Worm (Caenorhabditis elegans) whole organism, L2 larva: ENCODE measurements around the gene ugt-6.

Source experiments
- C34F6.9 ChIP-seq: fragments of 150-350 bp; optimal IDR thresholded peaks from 2 replicates; lab custom pipeline; 2014; ENCODE audit warnings: missing biosample characterization, missing genetic modification characterization
- R02D3.7 ChIP-seq: fragments of 150-350 bp; optimal IDR thresholded peaks from 2 replicates; lab custom pipeline; 2014; ENCODE audit warnings: missing biosample characterization, missing genetic modification characterization
- Y55F3AM.14 ChIP-seq: fragments of 200-800 bp; sonication (Bioruptor generic); optimal IDR thresholded peaks from 2 replicates; lab custom pipeline; 2018; ENCODE audit warnings: mild to moderate bottlenecking, missing genetic modification characterization, missing compliant biosample characterization
- alr-1 ChIP-seq: fragments of 150-350 bp; optimal IDR thresholded peaks from 2 replicates; lab custom pipeline; 2014; ENCODE audit warnings: missing biosample characterization, missing genetic modification characterization
- aly-2 ChIP-seq: fragments of 150-350 bp; optimal IDR thresholded peaks from 2 replicates; lab custom pipeline; 2014; ENCODE audit warnings: missing biosample characterization, missing genetic modification characterization
- ama-1 ChIP-seq: fragments of 150-350 bp; optimal IDR thresholded peaks from 2 replicates; lab custom pipeline; 2018; ENCODE audit warnings: inconsistent platforms
- blmp-1 ChIP-seq: sonication (generic microtip); optimal IDR thresholded peaks from 2 replicates; lab custom pipeline; 2017; ENCODE audit warnings: missing genetic modification characterization, mild to moderate bottlenecking, missing compliant biosample characterization, antibody characterized with exemption, moderate library complexity; ENCODE audit not compliant: insufficient read depth
- ceh-16 ChIP-seq: fragments of 150-350 bp; optimal IDR thresholded peaks from 2 replicates; lab custom pipeline; 2014; ENCODE audit warnings: missing biosample characterization, missing genetic modification characterization
- crh-2 ChIP-seq: sonication (generic microtip); optimal IDR thresholded peaks from 2 replicates; lab custom pipeline; 2017; ENCODE audit warnings: missing biosample characterization, missing genetic modification characterization
- dmd-4 ChIP-seq: sonication (generic microtip); optimal IDR thresholded peaks from 2 replicates; lab custom pipeline; 2017; ENCODE audit warnings: missing biosample characterization, missing genetic modification characterization
- egl-27 ChIP-seq: sonication (generic microtip); optimal IDR thresholded peaks from 3 replicates; lab custom pipeline; 2017; ENCODE audit warnings: missing biosample characterization, missing genetic modification reagents, missing genetic modification characterization
- elt-1 ChIP-seq: fragments of 150-350 bp; optimal IDR thresholded peaks from 2 replicates; lab custom pipeline; 2014; ENCODE audit warnings: missing biosample characterization, missing genetic modification characterization
- elt-3 ChIP-seq: sonication (generic microtip); optimal IDR thresholded peaks from 2 replicates; lab custom pipeline; 2017; ENCODE audit warnings: missing biosample characterization, missing genetic modification characterization
- fos-1 ChIP-seq: fragments of 150-350 bp; optimal IDR thresholded peaks from 2 replicates; lab custom pipeline; 2014; ENCODE audit warnings: missing biosample characterization, missing genetic modification characterization
- gmeb-1 ChIP-seq: fragments of 150-350 bp; optimal IDR thresholded peaks from 2 replicates; lab custom pipeline; 2014; ENCODE audit warnings: missing biosample characterization, missing genetic modification characterization
- lin-13 ChIP-seq: fragments of 150-350 bp; optimal IDR thresholded peaks from 2 replicates; lab custom pipeline; 2014; ENCODE audit warnings: missing biosample characterization, missing genetic modification reagents, missing genetic modification characterization
- lin-39 ChIP-seq: fragments of 150-350 bp; optimal IDR thresholded peaks from 2 replicates; lab custom pipeline; 2014; ENCODE audit warnings: missing biosample characterization, missing genetic modification reagents, missing genetic modification characterization
- lsy-2 ChIP-seq, 2 experiments: fragments of 150-350 bp in 1 of 2; sonication (generic microtip) in 1 of 2; optimal IDR thresholded peaks; 2 replicates each; lab custom pipeline; 2014 to 2017; ENCODE audit warnings: missing biosample characterization in 2 of 2, missing genetic modification characterization in 2 of 2
- mab-5 ChIP-seq: fragments of 150-350 bp; optimal IDR thresholded peaks from 2 replicates; lab custom pipeline; 2014; ENCODE audit warnings: missing biosample characterization, missing genetic modification characterization
- nhr-10 ChIP-seq: sonication (generic microtip); optimal IDR thresholded peaks from 2 replicates; lab custom pipeline; 2017; ENCODE audit warnings: missing biosample characterization, missing genetic modification characterization
- nhr-12 ChIP-seq: fragments of 150-350 bp; optimal IDR thresholded peaks from 2 replicates; lab custom pipeline; 2014; ENCODE audit warnings: missing biosample characterization, missing genetic modification characterization
- nhr-21 ChIP-seq: fragments of 150-350 bp; optimal IDR thresholded peaks from 2 replicates; lab custom pipeline; 2014; ENCODE audit warnings: missing biosample characterization, missing genetic modification characterization
- nhr-23 ChIP-seq: fragments of 150-350 bp; optimal IDR thresholded peaks from 2 replicates; lab custom pipeline; 2014; ENCODE audit warnings: missing biosample characterization, missing genetic modification reagents, missing genetic modification characterization
- nhr-237 ChIP-seq: fragments of 150-350 bp; optimal IDR thresholded peaks from 2 replicates; lab custom pipeline; 2014; ENCODE audit warnings: missing biosample characterization, missing genetic modification characterization
- nhr-25 ChIP-seq: fragments of 150-350 bp; sonication (generic microtip); optimal IDR thresholded peaks from 3 replicates; lab custom pipeline; 2014; ENCODE audit warnings: missing biosample characterization, missing genetic modification characterization
- nhr-6 ChIP-seq: fragments of 150-350 bp; optimal IDR thresholded peaks from 2 replicates; lab custom pipeline; 2014; ENCODE audit warnings: missing biosample characterization, missing genetic modification characterization
- sem-4 ChIP-seq: fragments of 150-350 bp; optimal IDR thresholded peaks from 2 replicates; lab custom pipeline; 2014; ENCODE audit warnings: missing biosample characterization, missing genetic modification reagents, missing genetic modification characterization
- skn-1 ChIP-seq: sonication (generic microtip); optimal IDR thresholded peaks from 2 replicates; lab custom pipeline; 2017; ENCODE audit warnings: missing biosample characterization, missing genetic modification characterization
- sma-9 ChIP-seq, 2 experiments: fragments of 150-350 bp in 1 of 2; sonication (generic microtip) in 1 of 2; optimal IDR thresholded peaks; 2 replicates each; lab custom pipeline; 2014 to 2016; ENCODE audit warnings: missing genetic modification characterization in 2 of 2, mild to moderate bottlenecking in 1 of 2, missing biosample characterization in 1 of 2, missing compliant biosample characterization in 1 of 2, missing genetic modification reagents in 1 of 2, moderate library complexity in 1 of 2
- snpc-4 ChIP-seq: fragments of 150-350 bp; optimal IDR thresholded peaks from 2 replicates; lab custom pipeline; 2014; ENCODE audit warnings: missing biosample characterization, missing genetic modification characterization
- unc-55 ChIP-seq: fragments of 150-350 bp; sonication (generic microtip); optimal IDR thresholded peaks from 3 replicates; lab custom pipeline; 2014; ENCODE audit warnings: missing biosample characterization, missing genetic modification reagents, missing genetic modification characterization
- unc-62 ChIP-seq: fragments of 150-350 bp; optimal IDR thresholded peaks from 2 replicates; lab custom pipeline; 2014; ENCODE audit warnings: missing biosample characterization, missing genetic modification reagents, missing genetic modification characterization
- zag-1 ChIP-seq: fragments of 150-350 bp; optimal IDR thresholded peaks from 2 replicates; lab custom pipeline; 2014; ENCODE audit warnings: missing biosample characterization, missing genetic modification characterization
- ztf-11 ChIP-seq: sonication (generic microtip); optimal IDR thresholded peaks from 2 replicates; lab custom pipeline; 2017; ENCODE audit warnings: missing biosample characterization, missing genetic modification characterization
- ztf-4 ChIP-seq: fragments of 150-350 bp; optimal IDR thresholded peaks from 2 replicates; lab custom pipeline; 2014; ENCODE audit warnings: missing biosample characterization, missing genetic modification characterization

ugt-6 gene

DNA sequence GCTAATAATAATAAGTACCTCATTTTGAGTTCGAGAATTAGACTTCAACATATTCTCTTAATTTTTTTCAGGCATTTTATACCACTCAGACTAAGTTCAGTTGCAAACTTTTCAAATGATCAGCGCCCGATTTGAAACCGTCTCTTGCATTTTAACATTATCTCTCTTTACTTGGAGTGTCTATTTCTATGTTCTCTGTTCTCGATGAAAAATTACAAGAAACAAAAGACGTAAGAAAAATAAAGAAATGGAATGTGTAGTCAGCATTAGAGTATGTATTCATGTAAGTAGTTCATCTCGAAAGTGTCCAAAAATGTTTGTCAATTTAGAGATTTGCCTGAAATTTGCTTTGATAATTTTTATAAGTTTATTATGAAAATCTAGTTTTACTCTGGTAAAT, 2.1 kb upstream of the ugt-6 start, which contains the start of gene ugt-3:
Gene ugt-3 (minus strand): TSS at position 101 of the 400 bp plus-strand sequence.
- TF ChIP-seq nhr-12 (tag; lab: Kevin White, UChicago) (no peak), unc-62 (GFP tag; lab: Kevin White, UChicago) (no peak), C34F6.9 (tag; lab: Kevin White, UChicago) (no peak), skn-1 (tag; lab: Kevin White, UChicago) (no peak), alr-1 (no peak), lin-13 (no peak), elt-3 (tag; lab: Kevin White, UChicago) (no peak), sem-4 (no peak), mab-5 (tag; lab: Kevin White, UChicago) (no peak), dmd-4 (no peak), lsy-2 (tag; optimal IDR thresholded peaks at IDR 0.05; lab: Kevin White, UChicago) (no peak), unc-55 (no peak)

DNA sequence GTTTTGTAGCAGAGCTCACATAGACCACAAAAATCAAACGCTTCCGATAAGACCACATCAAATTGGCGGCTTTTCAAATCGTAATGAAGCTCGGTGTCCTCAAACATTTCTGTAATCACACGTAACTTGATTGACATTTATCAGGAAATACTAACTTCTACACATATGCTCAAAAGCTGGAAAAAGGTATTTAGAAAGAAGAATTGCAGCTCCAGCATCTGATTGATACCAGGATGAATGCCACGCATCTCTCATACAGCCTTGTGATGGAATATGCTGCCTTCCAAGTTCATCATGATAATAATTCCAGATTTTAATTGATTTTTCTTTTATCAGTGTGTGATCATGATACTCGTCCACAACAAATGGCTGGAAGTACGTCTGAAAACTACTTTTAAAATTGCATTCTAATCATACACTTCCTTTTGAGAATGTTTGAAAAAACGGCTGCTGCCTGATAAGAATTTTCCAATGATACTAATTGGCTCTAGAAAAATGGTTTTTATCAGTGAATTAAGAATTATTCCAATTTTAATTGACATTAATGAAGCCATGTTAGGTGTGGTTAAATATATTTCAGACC, 1.0 kb downstream of the ugt-6 start:
- TF ChIP-seq ztf-4 (tag; lab: Kevin White, UChicago) (no peak), lin-13 (no peak), lsy-2 (tag; optimal IDR thresholded peaks at IDR 0.05; lab: Kevin White, UChicago) (no peak), nhr-23 (tag; lab: Kevin White, UChicago) (no peak), sem-4 (no peak), snpc-4 (tag; lab: Kevin White, UChicago) (no peak), elt-1 (tag; lab: Kevin White, UChicago) (no peak), aly-2 (tag; lab: Kevin White, UChicago) (no peak), R02D3.7 (tag; lab: Kevin White, UChicago) (no peak), sma-9 (GFP tag; optimal IDR thresholded peaks at IDR 0.05; lab: Kevin White, UChicago) (no peak), sma-9 (tag; optimal IDR thresholded peaks at IDR 0.05; lab: Kevin White, UChicago) (no peak), gmeb-1 (tag; lab: Kevin White, UChicago) (no peak), ztf-11 (tag; lab: Kevin White, UChicago) (no peak), zag-1 (no peak), alr-1 (no peak), blmp-1 (tag; lab: Kevin White, UChicago) (no peak), egl-27 (tag; lab: Kevin White, UChicago) (no peak), lin-39 (tag; lab: Kevin White, UChicago) (no peak), unc-55 (no peak)

DNA sequence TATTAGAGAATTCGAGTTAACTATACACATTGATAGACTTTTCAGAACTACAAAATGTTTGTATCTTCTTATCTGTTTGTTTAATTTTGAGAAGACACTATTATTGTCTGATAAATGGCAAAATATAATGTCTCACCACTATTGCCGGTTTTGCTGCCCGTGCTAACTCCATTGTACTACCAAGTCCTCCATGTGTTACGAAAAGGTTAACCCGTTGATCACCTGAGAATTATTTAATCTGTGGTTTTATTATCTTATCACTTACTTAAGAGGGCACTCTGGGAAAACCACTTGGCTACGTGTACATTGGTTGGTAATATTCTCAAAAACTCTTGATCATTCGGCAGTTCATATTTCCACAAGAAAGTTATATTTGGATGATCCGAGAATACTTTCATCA, 2.1 kb downstream of the ugt-6 start:
- TF ChIP-seq gmeb-1 (tag; lab: Kevin White, UChicago) (no peak), Y55F3AM.14 (GFP tag; lab: Kevin White, UChicago) (no peak), nhr-21 (no peak), ztf-4 (tag; lab: Kevin White, UChicago) (no peak), ceh-16 (tag; lab: Kevin White, UChicago) (no peak), sma-9 (GFP tag; optimal IDR thresholded peaks at IDR 0.05; lab: Kevin White, UChicago) (no peak), sma-9 (tag; optimal IDR thresholded peaks at IDR 0.05; lab: Kevin White, UChicago) (no peak), crh-2 (tag; lab: Kevin White, UChicago) (no peak), lin-13 (no peak), C34F6.9 (tag; lab: Kevin White, UChicago) (no peak), nhr-10 (tag; lab: Kevin White, UChicago) (no peak), lin-39 (tag; lab: Kevin White, UChicago) (no peak), nhr-237 (tag; lab: Kevin White, UChicago) (no peak), nhr-25 (no peak)

DNA sequence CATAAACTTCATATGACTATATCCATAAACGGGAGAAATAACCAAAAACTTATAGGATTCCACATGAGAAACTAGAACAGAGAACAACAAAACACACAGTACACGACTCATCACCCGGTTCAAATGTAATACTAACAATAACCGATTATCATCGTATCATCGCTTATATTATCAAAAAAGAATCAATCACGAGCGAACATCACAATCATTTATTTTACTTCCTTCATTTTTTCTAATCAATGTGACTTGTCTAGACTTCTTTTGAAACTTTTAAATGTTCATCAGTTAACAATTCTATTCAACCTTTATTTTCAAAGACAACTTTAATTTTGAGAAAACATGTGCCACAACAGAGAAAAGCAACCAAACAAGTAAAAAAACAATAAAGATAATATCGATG, 2.8 kb downstream of the ugt-6 start, which contains the start of gene ugt-4:
Gene ugt-4 (minus strand): TSS at position 141 of the 400 bp plus-strand sequence.
- TF ChIP-seq ama-1: no peak
- peak; percentile 12 for TF ChIP-seq fos-1 (tag; lab: Kevin White, UChicago)
- TF ChIP-seq nhr-6 (tag; lab: Kevin White, UChicago): no peak
- TF ChIP-seq unc-62 (GFP tag; lab: Kevin White, UChicago): no peak
- peak; percentile 3 for TF ChIP-seq sma-9 (GFP tag; optimal IDR thresholded peaks at IDR 0.05; lab: Kevin White, UChicago)
- TF ChIP-seq sma-9 (tag; optimal IDR thresholded peaks at IDR 0.05; lab: Kevin White, UChicago): no peak
